Worm (Caenorhabditis elegans) whole organism, L4 larva: ENCODE data around the gene gur-5.

ENCODE experiments used
- daf-12 ChIP-seq: fragments of 150-350 bp; optimal IDR thresholded peaks from 2 replicates; lab custom pipeline; 2014; ENCODE audit warnings: missing biosample characterization, missing genetic modification reagents, missing genetic modification characterization
- pqm-1 ChIP-seq: sonication (generic microtip); optimal IDR thresholded peaks from 2 replicates; lab custom pipeline; 2017; ENCODE audit warnings: missing biosample characterization, missing genetic modification characterization

- no peak for TF ChIP-seq daf-12
- no peak for TF ChIP-seq pqm-1 (tag; lab: Kevin White, UChicago)
Measured at ce11 chrII:5338301-5338700, 53.2 kb downstream of the gur-5 start.
